Fruit fly (Drosophila melanogaster) whole organism, embryonic: Measurements from ENCODE around the gene CG45073.

Source experiments
- Adf1 ChIP-seq: fragments of 200-800 bp; sonication (Bioruptor generic); IDR thresholded peaks from 2 replicates; pipeline ENCODE4 v1.3.6; 2022; ENCODE audit warnings: missing biosample characterization, missing genetic modification characterization
- Atf6 ChIP-seq: fragments of 200-800 bp; sonication (Bioruptor generic); IDR thresholded peaks from 2 replicates; pipeline ENCODE4 v1.3.6; 2022; ENCODE audit warnings: missing biosample characterization, missing genetic modification characterization
- Bteb2 ChIP-seq: fragments of 200-800 bp; sonication (Bioruptor generic); optimal IDR thresholded peaks from 2 replicates; lab custom pipeline; 2016; ENCODE audit warnings: missing biosample characterization, missing genetic modification characterization
- C15 ChIP-seq: fragments of 200-800 bp; sonication (Bioruptor generic); IDR thresholded peaks from 3 replicates; pipeline ENCODE4 v1.3.6; 2022; ENCODE audit warnings: missing biosample characterization, missing genetic modification characterization
- CG10979 ChIP-seq: fragments of 200-800 bp; sonication (Bioruptor generic); optimal IDR thresholded peaks from 2 replicates; lab custom pipeline; 2018; ENCODE audit warnings: missing biosample characterization, mild to moderate bottlenecking, missing genetic modification characterization, moderate library complexity
- CG11696 ChIP-seq: fragments of 200-800 bp; sonication (Bioruptor generic); IDR thresholded peaks from 2 replicates; pipeline ENCODE4 v1.3.6; 2022; ENCODE audit warnings: missing biosample characterization, missing genetic modification characterization
- CG12155 ChIP-seq: fragments of 200-800 bp; sonication (Bioruptor generic); optimal IDR thresholded peaks from 3 replicates; lab custom pipeline; 2016; ENCODE audit warnings: missing biosample characterization, missing genetic modification characterization
- CG12219 ChIP-seq: fragments of 200-800 bp; sonication (Bioruptor generic); optimal IDR thresholded peaks from 3 replicates; lab custom pipeline; 2018; ENCODE audit warnings: missing biosample characterization, mild to moderate bottlenecking, missing genetic modification characterization
- CG17359 ChIP-seq: fragments of 200-800 bp; sonication (Bioruptor generic); optimal IDR thresholded peaks from 3 replicates; lab custom pipeline; 2018; ENCODE audit warnings: missing biosample characterization, mild to moderate bottlenecking, missing genetic modification characterization, moderate library complexity
- CG18599 ChIP-seq: fragments of 200-800 bp; sonication (Bioruptor generic); optimal IDR thresholded peaks from 3 replicates; lab custom pipeline; 2017; ENCODE audit warnings: missing biosample characterization, missing genetic modification characterization, mild to moderate bottlenecking, moderate library complexity, missing genetic modification reagents
- CG18764 ChIP-seq: fragments of 200-800 bp; sonication (Bioruptor generic); optimal IDR thresholded peaks from 3 replicates; lab custom pipeline; 2016; ENCODE audit warnings: missing biosample characterization, missing genetic modification characterization
- CG2120 ChIP-seq: fragments of 200-800 bp; sonication (Bioruptor generic); optimal IDR thresholded peaks from 3 replicates; lab custom pipeline; 2016; ENCODE audit warnings: missing biosample characterization, missing genetic modification characterization
- CG3065 ChIP-seq: fragments of 200-800 bp; sonication (Bioruptor generic); optimal IDR thresholded peaks from 2 replicates; lab custom pipeline; 2016; ENCODE audit warnings: missing biosample characterization, missing genetic modification characterization
- CG31388 ChIP-seq: fragments of 200-800 bp; sonication (Bioruptor generic); optimal IDR thresholded peaks from 2 replicates; lab custom pipeline; 2016; ENCODE audit warnings: missing biosample characterization, missing genetic modification characterization
- CG34422 ChIP-seq: fragments of 200-800 bp; sonication (Bioruptor generic); IDR thresholded peaks from 3 replicates; pipeline ENCODE4 v1.3.6; 2022; ENCODE audit warnings: missing biosample characterization, missing genetic modification characterization
- CG3995 ChIP-seq: fragments of 200-800 bp; sonication (Bioruptor generic); optimal IDR thresholded peaks from 3 replicates; lab custom pipeline; 2016; ENCODE audit warnings: missing biosample characterization, missing genetic modification characterization
- CG8290 ChIP-seq, 3 experiments: fragments of 200-800 bp; sonication (Bioruptor generic); optimal IDR thresholded peaks; 2 replicates each; lab custom pipeline; 2016 to 2019; ENCODE audit warnings: missing biosample characterization in 3 of 3, missing genetic modification characterization in 3 of 3, mild to moderate bottlenecking in 2 of 3, moderate library complexity in 1 of 3
- CG8478 ChIP-seq: fragments of >200 bp; optimal IDR thresholded peaks from 2 replicates; lab custom pipeline; 2018
- CG9817 ChIP-seq: fragments of 200-800 bp; sonication (Bioruptor generic); optimal IDR thresholded peaks from 2 replicates; lab custom pipeline; 2018; ENCODE audit warnings: missing biosample characterization, mild to moderate bottlenecking, missing genetic modification characterization, moderate library complexity
- D19A ChIP-seq: fragments of 200-800 bp; optimal IDR thresholded peaks from 3 replicates; lab custom pipeline; 2019; ENCODE audit warnings: missing biosample characterization, mild to moderate bottlenecking, missing genetic modification characterization, moderate library complexity
- Dek ChIP-seq: fragments of 200-800 bp; sonication (Bioruptor generic); optimal IDR thresholded peaks from 3 replicates; lab custom pipeline; 2019; ENCODE audit warnings: missing biosample characterization, mild to moderate bottlenecking, missing genetic modification characterization, moderate library complexity
- Dref ChIP-seq: fragments of 200-800 bp; sonication (Bioruptor generic); IDR thresholded peaks from 2 replicates; pipeline ENCODE4 v1.3.6; 2022; ENCODE audit warnings: missing biosample characterization, missing genetic modification characterization
- Ets97D ChIP-seq: fragments of 200-800 bp; sonication (Bioruptor generic); optimal IDR thresholded peaks from 3 replicates; lab custom pipeline; 2016; ENCODE audit warnings: missing biosample characterization, missing genetic modification characterization
- H2.0 ChIP-seq: fragments of 200-800 bp; sonication (Bioruptor generic); IDR thresholded peaks from 2 replicates; pipeline ENCODE4 v1.3.6; 2022; ENCODE audit warnings: missing biosample characterization, missing genetic modification characterization
- Hey ChIP-seq: fragments of 200-800 bp; sonication (Bioruptor generic); optimal IDR thresholded peaks from 3 replicates; lab custom pipeline; 2018; ENCODE audit warnings: missing biosample characterization, mild to moderate bottlenecking, missing genetic modification characterization
- Med ChIP-seq: fragments of 200-800 bp; sonication (Bioruptor generic); peaks from one replicate; lab custom pipeline; 2016; ENCODE audit warnings: missing biosample characterization, missing genetic modification characterization, mild to moderate bottlenecking, inconsistent platforms, moderate library complexity
- NfI ChIP-seq: fragments of 200-800 bp; sonication (Bioruptor generic); optimal IDR thresholded peaks from 3 replicates; lab custom pipeline; 2018; ENCODE audit warnings: missing biosample characterization, mild to moderate bottlenecking, missing genetic modification characterization, moderate library complexity
- Ravus ChIP-seq: fragments of 200-800 bp; sonication (Bioruptor generic); IDR thresholded peaks from 2 replicates; pipeline ENCODE4 v1.3.6; 2022; ENCODE audit warnings: missing biosample characterization, missing genetic modification characterization
- Scr ChIP-seq: fragments of 200-800 bp; sonication (Bioruptor generic); IDR thresholded peaks from 2 replicates; pipeline ENCODE4 v1.3.6; 2022; ENCODE audit warnings: missing biosample characterization, missing genetic modification characterization; ENCODE audit not compliant: partially characterized antibody
- Stat92E ChIP-seq, 3 experiments: fragments of >200 bp in 2 of 3; fragments of 200-800 bp in 1 of 3; sonication (Bioruptor generic) in 1 of 3; optimal IDR thresholded peaks; 2 replicates each; lab custom pipeline; 2017 to 2019; ENCODE audit warnings: missing biosample characterization in 3 of 3, missing genetic modification characterization in 3 of 3, mild to moderate bottlenecking in 1 of 3, moderate library complexity in 1 of 3
- Taf1 ChIP-seq: fragments of 200-800 bp; sonication (Bioruptor generic); IDR thresholded peaks from 2 replicates; pipeline ENCODE4 v1.3.6; 2022; ENCODE audit warnings: missing biosample characterization, missing genetic modification characterization
- Tbp ChIP-seq: fragments of >200 bp; optimal IDR thresholded peaks from 2 replicates; lab custom pipeline; 2018; ENCODE audit warnings: missing biosample characterization, missing genetic modification characterization
- abd-A ChIP-seq: fragments of 200-800 bp; sonication (Bioruptor generic); optimal IDR thresholded peaks from 3 replicates; lab custom pipeline; 2019; ENCODE audit warnings: missing biosample characterization, mild to moderate bottlenecking, missing genetic modification characterization, moderate library complexity
- ato ChIP-seq: fragments of 200-800 bp; sonication (Bioruptor generic); IDR thresholded peaks from 2 replicates; pipeline ENCODE4 v1.3.6; 2022; ENCODE audit warnings: missing biosample characterization, missing genetic modification characterization; ENCODE audit not compliant: partially characterized antibody
- chn ChIP-seq: fragments of 200-800 bp; sonication (Bioruptor generic); optimal IDR thresholded peaks from 2 replicates; lab custom pipeline; 2016; ENCODE audit warnings: missing biosample characterization, missing genetic modification characterization
- crc ChIP-seq: fragments of 200-800 bp; sonication (Bioruptor generic); optimal IDR thresholded peaks from 2 replicates; lab custom pipeline; 2016; ENCODE audit warnings: missing biosample characterization, missing genetic modification characterization
- da ChIP-seq: fragments of 200-800 bp; sonication (Bioruptor generic); optimal IDR thresholded peaks from 2 replicates; lab custom pipeline; 2016; ENCODE audit warnings: missing biosample characterization, missing genetic modification characterization
- dan ChIP-seq: fragments of 200-800 bp; sonication (Bioruptor generic); IDR thresholded peaks from 2 replicates; pipeline ENCODE4 v1.3.6; 2022; ENCODE audit warnings: missing biosample characterization, missing genetic modification characterization
- danr ChIP-seq: fragments of 200-800 bp; sonication (Bioruptor generic); IDR thresholded peaks from 2 replicates; pipeline ENCODE4 v1.3.6; 2022; ENCODE audit warnings: missing biosample characterization, missing genetic modification characterization
- dm ChIP-seq: fragments of 200-800 bp; sonication (Bioruptor generic); optimal IDR thresholded peaks from 3 replicates; lab custom pipeline; 2016; ENCODE audit warnings: missing biosample characterization, missing genetic modification characterization
- dysf ChIP-seq: fragments of 200-800 bp; sonication (Bioruptor generic); IDR thresholded peaks from 3 replicates; pipeline ENCODE4 v1.3.6; 2022; ENCODE audit warnings: missing biosample characterization, missing genetic modification characterization
- gce ChIP-seq: fragments of 200-800 bp; sonication (Bioruptor generic); IDR thresholded peaks from 3 replicates; pipeline ENCODE4 v1.3.6; 2022; ENCODE audit warnings: missing biosample characterization, missing genetic modification characterization
- gcm2 ChIP-seq: fragments of 200-800 bp; sonication (Bioruptor generic); optimal IDR thresholded peaks from 2 replicates; lab custom pipeline; 2016; ENCODE audit warnings: missing biosample characterization, missing genetic modification characterization
- hth ChIP-seq: fragments of >200 bp; optimal IDR thresholded peaks from 2 replicates; lab custom pipeline; 2017; ENCODE audit warnings: inconsistent platforms
- jumu ChIP-seq: fragments of 200-800 bp; sonication (Bioruptor generic); optimal IDR thresholded peaks from 3 replicates; lab custom pipeline; 2016; ENCODE audit warnings: missing biosample characterization, missing genetic modification characterization
- knrl ChIP-seq: fragments of 200-800 bp; sonication (Bioruptor generic); IDR thresholded peaks from 3 replicates; pipeline ENCODE4 v1.3.6; 2022; ENCODE audit warnings: missing biosample characterization, missing genetic modification characterization; ENCODE audit not compliant: partially characterized antibody
- maf-S ChIP-seq: fragments of 200-800 bp; sonication (Bioruptor generic); optimal IDR thresholded peaks from 2 replicates; lab custom pipeline; 2016; ENCODE audit warnings: missing biosample characterization, missing genetic modification characterization
- schlank ChIP-seq: fragments of 200-800 bp; sonication (Bioruptor generic); optimal IDR thresholded peaks from 2 replicates; lab custom pipeline; 2018; ENCODE audit warnings: missing biosample characterization, mild to moderate bottlenecking, missing genetic modification characterization
- sima ChIP-seq: fragments of 200-800 bp; sonication (Bioruptor generic); optimal IDR thresholded peaks from 2 replicates; lab custom pipeline; 2016; ENCODE audit warnings: missing biosample characterization, missing genetic modification characterization
- z ChIP-seq: fragments of 200-800 bp; sonication (Bioruptor generic); IDR thresholded peaks from 3 replicates; pipeline ENCODE4 v1.3.6; 2022; ENCODE audit warnings: missing biosample characterization, missing genetic modification characterization
- zf30C ChIP-seq: fragments of 200-800 bp; sonication (Bioruptor generic); optimal IDR thresholded peaks from 3 replicates; lab custom pipeline; 2018; ENCODE audit warnings: missing biosample characterization, mild to moderate bottlenecking, missing genetic modification characterization

Gene CG45073

DNA sequence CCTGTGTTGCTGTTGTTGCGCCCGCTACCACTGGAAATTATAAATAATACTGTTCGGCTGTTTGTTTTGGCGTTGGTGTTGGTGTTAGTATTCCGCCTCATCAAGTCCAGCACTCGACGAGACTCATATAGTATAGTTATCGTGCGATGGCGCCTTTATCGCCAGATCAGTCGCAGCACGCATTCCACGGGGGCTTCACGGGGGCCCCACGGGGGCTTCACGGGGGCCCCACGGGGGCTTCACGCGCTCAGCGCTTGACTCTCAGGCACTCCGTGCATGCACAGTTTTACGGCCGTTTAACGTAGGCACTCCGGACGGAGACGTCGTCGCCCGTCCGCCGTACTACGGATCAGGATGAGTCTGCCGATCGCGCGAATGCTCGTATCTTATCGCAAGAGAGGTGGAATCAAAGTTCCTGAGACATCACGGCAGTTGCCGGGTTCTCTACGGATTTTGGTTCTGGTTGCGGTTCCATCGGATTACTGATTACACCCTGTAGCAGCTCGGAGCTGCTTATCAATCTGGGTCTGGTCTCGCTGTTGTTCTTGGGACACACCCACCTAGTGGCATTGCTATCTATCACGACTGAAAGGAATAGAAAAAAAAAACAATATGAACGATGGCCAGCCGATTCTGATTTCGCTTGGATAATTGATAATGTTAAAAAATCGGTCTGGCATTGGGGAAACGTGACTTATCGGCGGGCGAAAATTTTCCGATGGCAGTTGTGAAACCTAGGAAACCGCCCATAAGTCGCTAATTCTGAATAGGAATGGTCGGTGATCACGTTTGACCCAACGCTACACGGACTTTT is 21.5 kb downstream of the CG45073 start (continued):
- no peak for TF ChIP-seq maf-S (GFP tag; lab: Kevin White, UChicago)
- no peak for TF ChIP-seq Bteb2 (GFP tag; lab: Kevin White, UChicago)
- TF ChIP-seq dm = no peak
- peak; percentile 68 for TF ChIP-seq CG18599 (GFP tag; lab: Kevin White, UChicago)
- no peak for TF ChIP-seq C15
- no peak for TF ChIP-seq CG9817 (tag; lab: Kevin White, UChicago)
- no peak for TF ChIP-seq CG11696 (GFP tag; lab: Robert Waterston, UW)
- TF ChIP-seq Med (GFP tag; lab: Kevin White, UChicago) = no peak
- no peak for TF ChIP-seq da (GFP tag; lab: Kevin White, UChicago)
- no peak for TF ChIP-seq CG3065
- TF ChIP-seq NfI (GFP tag; lab: Kevin White, UChicago) = no peak
- no peak for TF ChIP-seq CG8290 (GFP tag; optimal IDR thresholded peaks at IDR 0.05; lab: Kevin White, UChicago)
- TF ChIP-seq CG8290 (tag; optimal IDR thresholded peaks at IDR 0.05; lab: Kevin White, UChicago) = no peak
- no peak for TF ChIP-seq CG3995 (GFP tag; lab: Kevin White, UChicago)
- peak; percentile 66 for TF ChIP-seq Hey
- 0 out of 3 replicates have a peak, but pooled peaks have one; percentile 42 for TF ChIP-seq z (GFP tag; lab: Robert Waterston, UW)
- TF ChIP-seq CG12155 (GFP tag; lab: Kevin White, UChicago) = no peak
- no peak for TF ChIP-seq CG12219 (GFP tag; lab: Kevin White, UChicago)
- no peak for TF ChIP-seq Tbp
- no peak for TF ChIP-seq CG17359
- no peak for TF ChIP-seq zf30C (GFP tag; lab: Kevin White, UChicago)
- peak; percentile 40; the same call in 1 of the 2 replicates for TF ChIP-seq Atf6 (GFP tag; lab: Robert Waterston, UW)
- no peak for TF ChIP-seq CG34422 (GFP tag; lab: Robert Waterston, UW)
- TF ChIP-seq CG2120 (GFP tag; lab: Kevin White, UChicago) = no peak
- TF ChIP-seq Adf1 = peak; percentile 63; the same call in 1 of the 2 replicates
- no peak for TF ChIP-seq ato
- TF ChIP-seq chn = no peak
- no peak for TF ChIP-seq gce (GFP tag; lab: Robert Waterston, UW)
- no peak for TF ChIP-seq gcm2 (GFP tag; lab: Kevin White, UChicago)
- no peak for TF ChIP-seq CG8478 (lab: Kevin White, UChicago)
- no peak for TF ChIP-seq hth
- TF ChIP-seq CG31388 (GFP tag; lab: Kevin White, UChicago) = no peak
- no peak for TF ChIP-seq Ravus
- no peak for TF ChIP-seq Dref (GFP tag; lab: Robert Waterston, UW)
- TF ChIP-seq abd-A = no peak
- no peak for TF ChIP-seq Taf1 (GFP tag; lab: Robert Waterston, UW)
- TF ChIP-seq danr (GFP tag; lab: Robert Waterston, UW) = no peak
- no peak for TF ChIP-seq dysf (GFP tag; lab: Robert Waterston, UW)
- no peak for TF ChIP-seq Ets97D (GFP tag; lab: Kevin White, UChicago)
- no peak for TF ChIP-seq crc (GFP tag; lab: Kevin White, UChicago)
- peak; percentile 10 for TF ChIP-seq schlank (tag; lab: Kevin White, UChicago)
- no peak for TF ChIP-seq dan (GFP tag; lab: Robert Waterston, UW)
- TF ChIP-seq H2.0 (GFP tag; lab: Robert Waterston, UW) = 0 out of 2 replicates have a peak, but pooled peaks have one; percentile 19
- TF ChIP-seq D19A (tag; lab: Kevin White, UChicago) = no peak
- TF ChIP-seq Stat92E (GFP tag; optimal IDR thresholded peaks at IDR 0.05; lab: Kevin White, UChicago) = no peak
- no peak for TF ChIP-seq CG10979 (tag; lab: Kevin White, UChicago)
- TF ChIP-seq knrl = no peak
- TF ChIP-seq CG18764 (GFP tag; lab: Kevin White, UChicago) = no peak
- no peak for TF ChIP-seq Dek (tag; lab: Kevin White, UChicago)
- TF ChIP-seq jumu = no peak
- no peak for TF ChIP-seq Scr
- TF ChIP-seq sima (GFP tag; lab: Kevin White, UChicago) = no peak
